Worm (Caenorhabditis elegans): Measurements from ENCODE around the gene F27E5.9.

Gene F27E5.9

ce11 chrII:10168905-10169782 is 34.4 kb downstream of the F27E5.9 start, which contains the start of gene daf-19 (continued):
- TF ChIP-seq ceh-82 (tag; optimal IDR thresholded peaks at IDR 0.05), result no peak
- no peak for TF ChIP-seq nhr-6 (tag; optimal IDR thresholded peaks at IDR 0.05)
- peak; percentile 56 for TF ChIP-seq ztf-4 (tag; optimal IDR thresholded peaks at IDR 0.05)
- TF ChIP-seq nhr-10 (tag; optimal IDR thresholded peaks at IDR 0.05), result peak; percentile 5
- TF ChIP-seq ZK546.5 (tag; optimal IDR thresholded peaks at IDR 0.05), result no peak
- TF ChIP-seq elt-3 (tag; optimal IDR thresholded peaks at IDR 0.05), result no peak
- TF ChIP-seq ztf-1 (GFP tag; conservative IDR thresholded peaks at IDR 0.05), result no peak
- no peak for TF ChIP-seq nhr-25 (tag; optimal IDR thresholded peaks at IDR 0.05)
- TF ChIP-seq sem-4 (tag; optimal IDR thresholded peaks at IDR 0.05), result no peak
- TF ChIP-seq alr-1 (tag; optimal IDR thresholded peaks at IDR 0.05), result no peak
- no peak for TF ChIP-seq nhr-23 (tag; optimal IDR thresholded peaks at IDR 0.05)
- no peak for TF ChIP-seq mab-5 (tag; optimal IDR thresholded peaks at IDR 0.05)
- no peak for TF ChIP-seq R02D3.7 (tag; optimal IDR thresholded peaks at IDR 0.05)
- peak; percentile 71 for TF ChIP-seq nhr-129 (tag; optimal IDR thresholded peaks at IDR 0.05)
- peak; percentile 63 for TF ChIP-seq lin-11 (tag; optimal IDR thresholded peaks at IDR 0.05)
- TF ChIP-seq unc-39 (tag; optimal IDR thresholded peaks at IDR 0.05), result peak; percentile 82
- peak; percentile 38 for TF ChIP-seq Y55F3AM.14 (GFP tag; optimal IDR thresholded peaks at IDR 0.05)
- peak; percentile 76 for TF ChIP-seq unc-55 (GFP tag; optimal IDR thresholded peaks at IDR 0.05)
- TF ChIP-seq ztf-11 (tag; optimal IDR thresholded peaks at IDR 0.05), result peak; percentile 12

DNA sequence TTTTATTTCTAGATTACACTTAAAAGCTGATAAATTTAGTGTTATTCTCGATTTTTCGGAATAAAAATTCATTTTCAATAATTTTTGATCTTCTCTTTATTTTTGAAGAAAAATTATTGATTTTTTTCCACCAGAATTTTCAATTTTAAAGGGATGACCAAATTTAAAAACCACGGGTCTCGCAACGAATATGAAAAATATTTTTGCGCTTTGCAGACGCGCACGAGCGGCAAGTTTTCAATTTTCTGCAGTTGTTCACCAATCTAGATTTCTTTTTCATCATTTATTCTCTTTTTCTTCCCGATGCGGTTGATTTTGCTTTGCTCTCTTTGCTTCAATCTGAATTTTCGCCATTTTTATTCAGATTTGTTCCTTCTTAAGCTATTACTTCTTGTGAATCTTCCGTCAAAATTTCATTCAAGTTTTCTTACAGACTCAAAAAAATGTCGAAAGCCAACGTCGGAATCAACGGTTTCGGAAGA is 36.1 kb downstream of the F27E5.9 start, which contains the start of gene gpd-4:
Gene gpd-4, plus strand, starts transcription at position 432 of the 482 bp plus-strand sequence.
- no peak for TF ChIP-seq mab-5 (tag; optimal IDR thresholded peaks at IDR 0.05)
- TF ChIP-seq sma-3 (GFP tag; optimal IDR thresholded peaks at IDR 0.05), result no peak
- no peak for TF ChIP-seq nhr-25 (tag; optimal IDR thresholded peaks at IDR 0.05)
- no peak for TF ChIP-seq R02D3.7 (tag; optimal IDR thresholded peaks at IDR 0.05)
- TF ChIP-seq nhr-77 (tag; optimal IDR thresholded peaks at IDR 0.05), result no peak
- no peak for TF ChIP-seq ceh-82 (tag; optimal IDR thresholded peaks at IDR 0.05)
- TF ChIP-seq ztf-1 (GFP tag; conservative IDR thresholded peaks at IDR 0.05), result no peak
- TF ChIP-seq nhr-6 (tag; optimal IDR thresholded peaks at IDR 0.05), result no peak
- TF ChIP-seq Y55F3AM.14 (GFP tag; optimal IDR thresholded peaks at IDR 0.05), result no peak
- no peak for TF ChIP-seq C34F6.9 (tag; optimal IDR thresholded peaks at IDR 0.05)
- no peak for TF ChIP-seq ceh-16 (tag; optimal IDR thresholded peaks at IDR 0.05)
- TF ChIP-seq lin-11 (tag; optimal IDR thresholded peaks at IDR 0.05), result no peak
- no peak for TF ChIP-seq nhr-12 (tag; optimal IDR thresholded peaks at IDR 0.05)
- TF ChIP-seq sma-9 (GFP tag; optimal IDR thresholded peaks at IDR 0.05), result no peak
- no peak for TF ChIP-seq sma-9 (tag; optimal IDR thresholded peaks at IDR 0.05)
- no peak for TF ChIP-seq nhr-10 (tag; optimal IDR thresholded peaks at IDR 0.05)
- no peak for TF ChIP-seq ztf-11 (tag; optimal IDR thresholded peaks at IDR 0.05)

ce11 chrII:10172436-10172973 is 37.8 kb downstream of the F27E5.9 start, which contains the start of gene wbp-11:
TSS of gene wbp-11 (plus strand) at chrII:10172923.
- TF ChIP-seq nhr-21 (tag; optimal IDR thresholded peaks at IDR 0.05), result no peak
- no peak for TF ChIP-seq unc-39 (tag; optimal IDR thresholded peaks at IDR 0.05)
- no peak for TF ChIP-seq peb-1 (tag; optimal IDR thresholded peaks at IDR 0.05)
- TF ChIP-seq gmeb-1 (tag; optimal IDR thresholded peaks at IDR 0.05), result no peak
- TF ChIP-seq snpc-4 (tag; optimal IDR thresholded peaks at IDR 0.05), result no peak
- peak; percentile 16 for TF ChIP-seq crh-2 (tag; optimal IDR thresholded peaks at IDR 0.05)
- no peak for TF ChIP-seq zag-1 (tag; optimal IDR thresholded peaks at IDR 0.05)
- peak; percentile 51 for TF ChIP-seq unc-55 (GFP tag; optimal IDR thresholded peaks at IDR 0.05)
- no peak for TF ChIP-seq blmp-1 (tag; optimal IDR thresholded peaks at IDR 0.05; ENCODE audit: insufficient read depth)
- TF ChIP-seq ztf-4 (tag; optimal IDR thresholded peaks at IDR 0.05), result no peak
- TF ChIP-seq lin-11 (tag; optimal IDR thresholded peaks at IDR 0.05), result no peak
- TF ChIP-seq sem-4 (tag; optimal IDR thresholded peaks at IDR 0.05), result no peak
- TF ChIP-seq elt-3 (tag; optimal IDR thresholded peaks at IDR 0.05), result no peak
- TF ChIP-seq lin-13 (GFP tag; optimal IDR thresholded peaks at IDR 0.05), result no peak
- peak; percentile 38 for TF ChIP-seq nhr-129 (tag; optimal IDR thresholded peaks at IDR 0.05)
- TF ChIP-seq egl-27 (tag; optimal IDR thresholded peaks at IDR 0.05), result no peak
- TF ChIP-seq F13H6.1 (tag; optimal IDR thresholded peaks at IDR 0.05), result no peak
- peak in 1 of 2 experiments; percentile 53 for TF ChIP-seq lsy-2 (tag; optimal IDR thresholded peaks at IDR 0.05)
- TF ChIP-seq nhr-10 (tag; optimal IDR thresholded peaks at IDR 0.05), result no peak
- TF ChIP-seq skn-1 (tag; optimal IDR thresholded peaks at IDR 0.05), result no peak
- no peak for TF ChIP-seq nhr-11 (tag; optimal IDR thresholded peaks at IDR 0.05)
- no peak for TF ChIP-seq ama-1 (optimal IDR thresholded peaks at IDR 0.05)
- TF ChIP-seq nhr-6 (tag; optimal IDR thresholded peaks at IDR 0.05), result no peak
- TF ChIP-seq ztf-1 (GFP tag; conservative IDR thresholded peaks at IDR 0.05), result no peak
- TF ChIP-seq sma-3 (GFP tag; optimal IDR thresholded peaks at IDR 0.05), result no peak
- no peak for TF ChIP-seq nhr-12 (tag; optimal IDR thresholded peaks at IDR 0.05)
- TF ChIP-seq R02D3.7 (tag; optimal IDR thresholded peaks at IDR 0.05), result no peak
- peak; percentile 49 for TF ChIP-seq C34F6.9 (tag; optimal IDR thresholded peaks at IDR 0.05)
- TF ChIP-seq fos-1 (tag; optimal IDR thresholded peaks at IDR 0.05), result no peak
- TF ChIP-seq nhr-237 (tag; optimal IDR thresholded peaks at IDR 0.05), result no peak
- TF ChIP-seq nhr-23 (tag; optimal IDR thresholded peaks at IDR 0.05), result no peak
- no peak for TF ChIP-seq alr-1 (tag; optimal IDR thresholded peaks at IDR 0.05)
- TF ChIP-seq dmd-4 (tag; optimal IDR thresholded peaks at IDR 0.05), result no peak
- no peak for TF ChIP-seq Y55F3AM.14 (GFP tag; optimal IDR thresholded peaks at IDR 0.05)
- TF ChIP-seq mbf-1 (tag; optimal IDR thresholded peaks at IDR 0.05), result no peak
- no peak for TF ChIP-seq ztf-11 (tag; optimal IDR thresholded peaks at IDR 0.05)
- TF ChIP-seq mab-5 (tag; optimal IDR thresholded peaks at IDR 0.05), result no peak
- no peak for TF ChIP-seq nhr-77 (tag; optimal IDR thresholded peaks at IDR 0.05)
